Worm (Caenorhabditis elegans) whole organism, L2 larva: ENCODE measurements around the gene dtmk-1.

Experiments
- alr-1 ChIP-seq: fragments of 150-350 bp; optimal IDR thresholded peaks from 2 replicates; lab custom pipeline; 2014; ENCODE audit warnings: missing biosample characterization, missing genetic modification characterization
- ama-1 ChIP-seq: fragments of 150-350 bp; optimal IDR thresholded peaks from 2 replicates; lab custom pipeline; 2018; ENCODE audit warnings: inconsistent platforms
- fos-1 ChIP-seq: fragments of 150-350 bp; optimal IDR thresholded peaks from 2 replicates; lab custom pipeline; 2014; ENCODE audit warnings: missing biosample characterization, missing genetic modification characterization
- mbf-1 ChIP-seq: sonication (generic microtip); optimal IDR thresholded peaks from 2 replicates; lab custom pipeline; 2017; ENCODE audit warnings: missing biosample characterization, missing genetic modification characterization
- mdl-1 ChIP-seq, 2 experiments: fragments of 150-350 bp in 1 of 2; sonication (generic microtip) in 1 of 2; optimal IDR thresholded peaks; 2 replicates each; lab custom pipeline; 2017; ENCODE audit warnings: missing biosample characterization in 2 of 2, missing genetic modification characterization in 2 of 2
- nhr-129 ChIP-seq: fragments of 150-350 bp; optimal IDR thresholded peaks from 2 replicates; lab custom pipeline; 2014; ENCODE audit warnings: missing biosample characterization, missing genetic modification characterization
- snpc-4 ChIP-seq: fragments of 150-350 bp; optimal IDR thresholded peaks from 2 replicates; lab custom pipeline; 2014; ENCODE audit warnings: missing biosample characterization, missing genetic modification characterization

DNA sequence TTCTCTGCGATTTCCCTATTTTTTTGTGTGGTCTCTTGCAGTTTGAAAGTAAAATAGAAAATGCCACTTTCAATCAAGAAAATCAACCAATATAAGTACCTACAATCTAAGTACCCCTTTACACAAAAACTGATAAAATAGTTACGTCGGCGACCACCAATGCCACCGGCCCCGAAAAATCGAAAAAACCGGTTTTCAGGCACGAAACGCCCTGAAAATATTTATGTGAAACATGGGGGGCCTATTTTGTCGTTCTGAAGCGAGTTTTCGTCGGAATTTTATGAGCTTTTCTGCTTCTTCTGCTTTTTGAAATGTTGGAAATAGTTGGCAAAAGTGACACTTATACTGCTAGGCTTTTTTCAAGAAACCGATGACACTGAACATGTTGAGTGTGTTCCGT lies 21.7 kb upstream of the dtmk-1 start:
- TF ChIP-seq fos-1 (tag; lab: Kevin White, UChicago) (no peak), alr-1 (no peak), nhr-129 (no peak), ama-1 (no peak), snpc-4 (no peak), mdl-1 (tag; optimal IDR thresholded peaks at IDR 0.05; lab: Kevin White, UChicago) (no peak), mbf-1 (tag; lab: Kevin White, UChicago) (no peak)
